Worm (Caenorhabditis elegans): ENCODE data around the gene kbp-3.

ce11 chrII:14410768-14411167 is 20.9 kb upstream of the kbp-3 start, which contains the start of gene dsb-2:
- TF ChIP-seq nhr-28 (tag; optimal IDR thresholded peaks at IDR 0.05) (no peak), pax-3 (tag; optimal IDR thresholded peaks at IDR 0.05) (no peak), lsy-2 (tag; optimal IDR thresholded peaks at IDR 0.05) (no peak)
